Worm (Caenorhabditis elegans) whole organism, L4/young adult: ENCODE results near the gene lst-4.

Experiments used
- W03F9.2 ChIP-seq: fragments of 150-350 bp; optimal IDR thresholded peaks from 2 replicates; lab custom pipeline; 2014; ENCODE audit warnings: missing biosample characterization, missing genetic modification characterization
- dao-5 ChIP-seq: sonication (generic microtip); optimal IDR thresholded peaks from 2 replicates; lab custom pipeline; 2016; ENCODE audit warnings: missing genotype, missing genetic modification characterization, moderate library complexity, missing compliant biosample characterization
- him-1 ChIP-seq: sonication (generic microtip); optimal IDR thresholded peaks from 2 replicates; lab custom pipeline; 2016; ENCODE audit warnings: missing genotype, missing genetic modification reagents, missing genetic modification characterization, missing compliant biosample characterization

DNA sequence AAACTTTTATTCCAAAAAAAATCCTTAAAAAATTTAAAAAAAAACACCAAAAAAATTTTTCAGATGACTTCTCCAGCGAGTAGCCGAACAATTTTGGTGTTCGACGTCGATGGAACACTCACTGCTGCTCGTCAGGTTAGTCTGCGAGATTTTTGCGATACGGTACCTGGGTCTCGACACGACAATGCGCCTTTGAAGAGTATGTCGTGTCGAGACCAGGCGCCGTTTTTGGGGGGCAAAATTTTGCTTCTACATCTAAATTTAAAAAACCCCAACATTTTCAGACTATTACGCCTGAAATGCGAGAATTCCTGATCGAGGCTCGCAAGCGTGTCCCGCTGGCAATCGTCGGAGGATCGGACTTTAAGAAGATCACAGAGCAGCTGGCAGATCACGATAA, 13.8 kb upstream of the lst-4 start, which contains the start of gene F52B11.2:
- TF ChIP-seq him-1 (tag; lab: Kevin White, UChicago), result no peak
- no peak for TF ChIP-seq W03F9.2
- no peak for TF ChIP-seq dao-5 (tag; lab: Kevin White, UChicago)
